Fruit fly (Drosophila melanogaster): ENCODE results near the gene Uch-L5.
A peak's percentile ranks its signal among the peaks of the same experiment; 100 is the strongest.

Uch-L5 gene

dm6 chr3L:9446731-9447238, 30.0 kb downstream of the Uch-L5 start, which contains the start of gene CG3529 (continued):
- peak; percentile 27; the same call in 1 of the 2 replicates for TF ChIP-seq H2.0 (GFP tag; IDR thresholded peaks at IDR 0.05)
- TF ChIP-seq CG8089 (GFP tag; optimal IDR thresholded peaks at IDR 0.05) = no peak
- peak; percentile 27 for TF ChIP-seq fd64A (GFP tag; optimal IDR thresholded peaks at IDR 0.05)
- no peak for TF ChIP-seq CG14860 (GFP tag; IDR thresholded peaks at IDR 0.05; ENCODE audit: partially characterized antibody)
- peak; percentile 25 for TF ChIP-seq repo (GFP tag; optimal IDR thresholded peaks at IDR 0.05)
- peak; percentile 57 for TF ChIP-seq CG1603 (tag; optimal IDR thresholded peaks at IDR 0.05)
- TF ChIP-seq Gug (GFP tag; IDR thresholded peaks at IDR 0.05) = no peak
- peak; percentile 25 for TF ChIP-seq Sin3A (optimal IDR thresholded peaks at IDR 0.05)
- peak; percentile 39 for TF ChIP-seq Dek (tag; optimal IDR thresholded peaks at IDR 0.05)
- peak; percentile 57 for TF ChIP-seq Sox100B (GFP tag; optimal IDR thresholded peaks at IDR 0.05)
- peak; percentile 79 for TF ChIP-seq chn (GFP tag; optimal IDR thresholded peaks at IDR 0.05)
- TF ChIP-seq CG10959 (GFP tag; IDR thresholded peaks at IDR 0.05) = no peak
- peak in 1 of 2 experiments; percentile 71 for TF ChIP-seq Eip74EF (GFP tag; optimal IDR thresholded peaks at IDR 0.05)
- TF ChIP-seq Sry-δ (GFP tag; optimal IDR thresholded peaks at IDR 0.05) = peak; percentile 23
- peak; percentile 62 for TF ChIP-seq Fer1 (GFP tag; optimal IDR thresholded peaks at IDR 0.05)
- peak; percentile 43 for TF ChIP-seq CG10267 (tag; optimal IDR thresholded peaks at IDR 0.05)
- peak; percentile 73 for TF ChIP-seq CG15514 (GFP tag; optimal IDR thresholded peaks at IDR 0.05)
- TF ChIP-seq CG13287 (GFP tag; IDR thresholded peaks at IDR 0.05; ENCODE audit: partially characterized antibody) = peak; percentile 29; the same call in 1 of the 2 replicates
- peak; percentile 10 for TF ChIP-seq Max (GFP tag; optimal IDR thresholded peaks at IDR 0.05)
- TF ChIP-seq slbo (GFP tag; IDR thresholded peaks at IDR 0.05) = 0 out of 2 replicates have a peak, but pooled peaks have one; percentile 31
- peak; percentile 2 for TF ChIP-seq scrt (GFP tag; optimal IDR thresholded peaks at IDR 0.05)
- TF ChIP-seq nmo (GFP tag; optimal IDR thresholded peaks at IDR 0.05) = peak; percentile 34
- peak; percentile 6 for TF ChIP-seq CG17186 (GFP tag; optimal IDR thresholded peaks at IDR 0.05)
- TF ChIP-seq Nf-YA (GFP tag; IDR thresholded peaks at IDR 0.05) = peak; percentile 53; the same call in 1 of the 2 replicates
- TF ChIP-seq vvl (GFP tag; IDR thresholded peaks at IDR 0.05) = peak; percentile 57
- peak; percentile 16 for TF ChIP-seq fd96Cb (tag; optimal IDR thresholded peaks at IDR 0.05)
- TF ChIP-seq CG11560 (tag; IDR thresholded peaks at IDR 0.05) = no peak
- TF ChIP-seq peb (GFP tag; IDR thresholded peaks at IDR 0.05) = no peak
- TF ChIP-seq CG12659 (GFP tag; optimal IDR thresholded peaks at IDR 0.05) = peak; percentile 70
- TF ChIP-seq CG17385 (GFP tag; optimal IDR thresholded peaks at IDR 0.05) = peak; percentile 49
- TF ChIP-seq HLH54F (GFP tag; optimal IDR thresholded peaks at IDR 0.05) = peak; percentile 5
- TF ChIP-seq ci (GFP tag; IDR thresholded peaks at IDR 0.05) = peak; percentile 54; the same call in 1 of the 3 replicates
- peak; percentile 75 for TF ChIP-seq MESR4 (GFP tag; optimal IDR thresholded peaks at IDR 0.05)
- peak; percentile 18 for TF ChIP-seq CG18262 (tag; optimal IDR thresholded peaks at IDR 0.05)
- peak; percentile 10 for TF ChIP-seq CG8944 (GFP tag; optimal IDR thresholded peaks at IDR 0.05)
- TF ChIP-seq grau (tag; optimal IDR thresholded peaks at IDR 0.05) = peak; percentile 39
- peak; percentile 21 for TF ChIP-seq Sox102F (GFP tag; optimal IDR thresholded peaks at IDR 0.05)
- TF ChIP-seq p53 (GFP tag; optimal IDR thresholded peaks at IDR 0.05) = no peak
- TF ChIP-seq Dp (GFP tag; optimal IDR thresholded peaks at IDR 0.05) = peak; percentile 20
- no peak for TF ChIP-seq CG4820 (GFP tag; optimal IDR thresholded peaks at IDR 0.05)
- peak in 1 of 3 experiments; percentile 54 for TF ChIP-seq Stat92E (GFP tag; optimal IDR thresholded peaks at IDR 0.05)
- TF ChIP-seq crol (GFP tag; IDR thresholded peaks at IDR 0.05) = peak; percentile 89
- no peak for TF ChIP-seq CG31224 (GFP tag; IDR thresholded peaks at IDR 0.05)
- peak; percentile 8 for TF ChIP-seq ems (GFP tag; optimal IDR thresholded peaks at IDR 0.05)
- peak; percentile 13 for TF ChIP-seq CG8290 (GFP tag; optimal IDR thresholded peaks at IDR 0.05)
- peak; percentile 39 to 42 for TF ChIP-seq CG8290 (tag; optimal IDR thresholded peaks at IDR 0.05)
- peak; percentile 13 for TF ChIP-seq CG17359 (tag; optimal IDR thresholded peaks at IDR 0.05)
- TF ChIP-seq CG13123 (GFP tag; optimal IDR thresholded peaks at IDR 0.05) = no peak
- peak; percentile 39 for TF ChIP-seq disco-r (GFP tag; optimal IDR thresholded peaks at IDR 0.05)
- peak; percentile 3 for TF ChIP-seq gcm (GFP tag; optimal IDR thresholded peaks at IDR 0.05)
